Worm (Caenorhabditis elegans) whole organism, young adult: ENCODE measurements around the gene H03A11.13.

ENCODE experiments used
- B0035.1 ChIP-seq: sonication (generic microtip); optimal IDR thresholded peaks from 2 replicates; lab custom pipeline; 2016; ENCODE audit warnings: missing genetic modification characterization, mild to moderate bottlenecking, missing compliant biosample characterization, missing genotype, missing genetic modification reagents
- B0261.1 ChIP-seq: sonication (generic microtip); optimal IDR thresholded peaks from 2 replicates; lab custom pipeline; 2016; ENCODE audit warnings: mild to moderate bottlenecking, missing genetic modification characterization, moderate library complexity, missing compliant biosample characterization
- F10E7.11 ChIP-seq: sonication (generic microtip); optimal IDR thresholded peaks from 2 replicates; lab custom pipeline; 2017; ENCODE audit warnings: mild to moderate bottlenecking, missing genetic modification characterization, moderate library complexity, missing compliant biosample characterization
- F23B12.7 ChIP-seq: sonication (generic microtip); optimal IDR thresholded peaks from 2 replicates; lab custom pipeline; 2017; ENCODE audit warnings: missing genetic modification characterization, mild to moderate bottlenecking, missing compliant biosample characterization, antibody characterized with exemption, moderate library complexity; ENCODE audit not compliant: insufficient read depth
- F33H1.4 ChIP-seq: fragments of 200-800 bp; sonication (Bioruptor generic); IDR thresholded peaks from 2 replicates; pipeline ENCODE4 v1.3.6; 2022; ENCODE audit warnings: missing genetic modification reagents, missing genetic modification characterization, missing compliant biosample characterization
- F37B4.10 ChIP-seq: fragments of 200-800 bp; sonication (Bioruptor generic); IDR thresholded peaks from 2 replicates; pipeline ENCODE4 v1.3.6; 2022; ENCODE audit warnings: missing genetic modification characterization, missing compliant biosample characterization
- F52B5.7 ChIP-seq: sonication (generic microtip); optimal IDR thresholded peaks from 2 replicates; lab custom pipeline; 2016; ENCODE audit warnings: mild to moderate bottlenecking, missing genetic modification characterization, missing compliant biosample characterization
- F55B11.4 ChIP-seq: sonication (generic microtip); optimal IDR thresholded peaks from 2 replicates; lab custom pipeline; 2016; ENCODE audit warnings: missing compliant biosample characterization, missing genetic modification characterization, borderline replicate concordance; ENCODE audit not compliant: insufficient read depth
- K12H6.12 ChIP-seq: fragments of 200-800 bp; sonication (Bioruptor generic); optimal IDR thresholded peaks from 2 replicates; lab custom pipeline; 2018; ENCODE audit warnings: mild to moderate bottlenecking, missing genetic modification characterization, missing compliant biosample characterization
- T07F8.4 ChIP-seq: sonication (generic microtip); optimal IDR thresholded peaks from 2 replicates; lab custom pipeline; 2016; ENCODE audit warnings: mild to moderate bottlenecking, missing genetic modification characterization, moderate library complexity, missing compliant biosample characterization
- ZK185.1 ChIP-seq: sonication (generic microtip); optimal IDR thresholded peaks from 2 replicates; lab custom pipeline; 2016; ENCODE audit warnings: mild to moderate bottlenecking, missing genetic modification characterization, missing compliant biosample characterization; ENCODE audit not compliant: poor library complexity, severe bottlenecking
- akir-1 ChIP-seq: fragments of 200-800 bp; sonication (Bioruptor generic); optimal IDR thresholded peaks from 2 replicates; lab custom pipeline; 2018; ENCODE audit warnings: mild to moderate bottlenecking, missing genetic modification characterization, moderate library complexity, missing compliant biosample characterization
- ama-1 ChIP-seq, 3 experiments: fragments of 150-350 bp in 1 of 3; sonication (generic microtip) in 2 of 3; optimal IDR thresholded peaks; 2 replicates each; lab custom pipeline; 2014 to 2018; ENCODE audit warnings: missing biosample characterization in 2 of 3, missing genetic modification characterization in 2 of 3, missing genetic modification reagents in 2 of 3
- atf-7 ChIP-seq: sonication (generic microtip); optimal IDR thresholded peaks from 2 replicates; lab custom pipeline; 2017; ENCODE audit warnings: mild to moderate bottlenecking, missing genetic modification characterization, missing compliant biosample characterization
- athp-1 ChIP-seq: sonication (generic microtip); optimal IDR thresholded peaks from 2 replicates; lab custom pipeline; 2017; ENCODE audit warnings: mild to moderate bottlenecking, missing genetic modification characterization, missing compliant biosample characterization
- attf-6 ChIP-seq: fragments of 200-800 bp; sonication (Bioruptor generic); IDR thresholded peaks from 2 replicates; pipeline ENCODE4 v1.3.6; 2022; ENCODE audit warnings: missing genetic modification reagents, missing genetic modification characterization, missing compliant biosample characterization
- ceh-100 ChIP-seq: fragments of 200-800 bp; sonication (Bioruptor generic); IDR thresholded peaks from 2 replicates; pipeline ENCODE4 v1.3.6; 2022; ENCODE audit warnings: missing genetic modification reagents, missing genetic modification characterization, missing compliant biosample characterization
- ceh-40 ChIP-seq: fragments of 200-800 bp; sonication (Bioruptor generic); IDR thresholded peaks from 2 replicates; pipeline ENCODE4 v1.3.6; 2022; ENCODE audit warnings: missing genetic modification characterization, missing compliant biosample characterization
- chd-7 ChIP-seq: sonication (generic microtip); optimal IDR thresholded peaks from 2 replicates; lab custom pipeline; 2016; ENCODE audit warnings: mild to moderate bottlenecking, missing genetic modification characterization, moderate library complexity, missing compliant biosample characterization
- dox-1 ChIP-seq: fragments of 200-800 bp; sonication (Bioruptor generic); IDR thresholded peaks from 2 replicates; pipeline ENCODE4 v1.3.6; 2022; ENCODE audit warnings: missing genetic modification reagents, missing genetic modification characterization, missing compliant biosample characterization
- dpl-1 ChIP-seq: fragments of 150-350 bp; optimal IDR thresholded peaks from 2 replicates; lab custom pipeline; 2014; ENCODE audit warnings: missing biosample characterization, missing genetic modification reagents, missing genetic modification characterization
- efl-1 ChIP-seq: fragments of 150-350 bp; optimal IDR thresholded peaks from 2 replicates; lab custom pipeline; 2014; ENCODE audit warnings: missing biosample characterization, missing genetic modification reagents, missing genetic modification characterization
- egrh-3 ChIP-seq: fragments of 200-800 bp; sonication (Bioruptor generic); IDR thresholded peaks from 2 replicates; pipeline ENCODE4 v1.3.6; 2022; ENCODE audit warnings: missing genetic modification reagents, missing genetic modification characterization, missing compliant biosample characterization
- ekl-4 ChIP-seq: fragments of 200-800 bp; sonication (Bioruptor generic); IDR thresholded peaks from 2 replicates; pipeline ENCODE4 v1.3.6; 2022; ENCODE audit warnings: missing genetic modification reagents, missing genetic modification characterization, missing compliant biosample characterization
- hlh-26 ChIP-seq: fragments of 200-800 bp; sonication (Bioruptor generic); conservative IDR thresholded peaks from 2 replicates; pipeline ENCODE4 v1.3.6; 2022; ENCODE audit warnings: missing genetic modification reagents, missing genetic modification characterization, missing compliant biosample characterization
- hmg-1.2 ChIP-seq: fragments of 200-800 bp; sonication (Bioruptor generic); IDR thresholded peaks from 2 replicates; pipeline ENCODE4 v1.3.6; 2022; ENCODE audit warnings: missing genetic modification reagents, missing genetic modification characterization, missing compliant biosample characterization
- lag-1 ChIP-seq: fragments of 200-800 bp; sonication (Bioruptor generic); IDR thresholded peaks from 2 replicates; pipeline ENCODE4 v1.3.6; 2022; ENCODE audit warnings: missing genetic modification reagents, missing genetic modification characterization, missing compliant biosample characterization
- let-526 ChIP-seq: fragments of 200-800 bp; sonication (Bioruptor generic); IDR thresholded peaks from 2 replicates; pipeline ENCODE4 v1.3.6; 2022; ENCODE audit warnings: missing genetic modification reagents, missing genetic modification characterization, missing compliant biosample characterization
- lin-26 ChIP-seq: fragments of 200-800 bp; sonication (Bioruptor generic); IDR thresholded peaks from 2 replicates; pipeline ENCODE4 v1.3.6; 2022; ENCODE audit warnings: missing genetic modification reagents, missing genetic modification characterization, missing compliant biosample characterization
- lin-35 ChIP-seq, 3 experiments: fragments of 150-350 bp in 2 of 3; sonication (generic microtip) in 1 of 3; optimal IDR thresholded peaks; 2 replicates each; lab custom pipeline; 2014 to 2018; ENCODE audit warnings: missing biosample characterization in 3 of 3, missing genetic modification characterization in 3 of 3, missing genetic modification reagents in 3 of 3
- lin-40 ChIP-seq: sonication (generic microtip); optimal IDR thresholded peaks from 2 replicates; lab custom pipeline; 2016; ENCODE audit warnings: missing genetic modification characterization, mild to moderate bottlenecking, missing compliant biosample characterization, missing genotype, missing genetic modification reagents
- lin-54 ChIP-seq: fragments of 200-800 bp; sonication (Bioruptor generic); optimal IDR thresholded peaks from 2 replicates; lab custom pipeline; 2018; ENCODE audit warnings: mild to moderate bottlenecking, missing genetic modification characterization, missing compliant biosample characterization
- madf-10 ChIP-seq: sonication (generic microtip); optimal IDR thresholded peaks from 2 replicates; lab custom pipeline; 2016; ENCODE audit warnings: mild to moderate bottlenecking, missing genetic modification characterization, missing compliant biosample characterization
- madf-3 ChIP-seq: fragments of 200-800 bp; sonication (Bioruptor generic); IDR thresholded peaks from 2 replicates; pipeline ENCODE4 v1.3.6; 2022; ENCODE audit warnings: missing genetic modification reagents, missing genetic modification characterization, missing compliant biosample characterization
- mxl-1 ChIP-seq: sonication (generic microtip); optimal IDR thresholded peaks from 2 replicates; lab custom pipeline; 2016; ENCODE audit warnings: missing genetic modification characterization, missing compliant biosample characterization
- nfya-2 ChIP-seq: fragments of 200-800 bp; sonication (Bioruptor generic); IDR thresholded peaks from 2 replicates; pipeline ENCODE4 v1.3.6; 2022; ENCODE audit warnings: missing genetic modification reagents, missing genetic modification characterization, missing compliant biosample characterization
- nfyb-1 ChIP-seq: fragments of 200-800 bp; sonication (Bioruptor generic); IDR thresholded peaks from 2 replicates; pipeline ENCODE4 v1.3.6; 2022; ENCODE audit warnings: missing genetic modification reagents, missing genetic modification characterization, missing compliant biosample characterization
- nhr-120 ChIP-seq: fragments of 200-800 bp; sonication (Bioruptor generic); IDR thresholded peaks from 2 replicates; pipeline ENCODE4 v1.3.6; 2022; ENCODE audit warnings: missing genetic modification characterization, missing compliant biosample characterization
- nhr-179 ChIP-seq: sonication (generic microtip); optimal IDR thresholded peaks from 2 replicates; lab custom pipeline; 2016; ENCODE audit warnings: mild to moderate bottlenecking, missing genetic modification characterization, missing compliant biosample characterization
- pha-4 ChIP-seq: fragments of 150-350 bp; sonication (generic microtip); optimal IDR thresholded peaks from 2 replicates; lab custom pipeline; 2014; ENCODE audit warnings: missing biosample characterization, missing genetic modification reagents, missing genetic modification characterization
- somi-1 ChIP-seq: fragments of 200-800 bp; sonication (Bioruptor generic); optimal IDR thresholded peaks from 2 replicates; lab custom pipeline; 2018; ENCODE audit warnings: mild to moderate bottlenecking, missing genetic modification characterization, missing compliant biosample characterization
- ztf-22 ChIP-seq: fragments of 200-800 bp; sonication (Bioruptor generic); optimal IDR thresholded peaks from 2 replicates; lab custom pipeline; 2018; ENCODE audit warnings: mild to moderate bottlenecking, missing genetic modification characterization, moderate library complexity, missing compliant biosample characterization
- ztf-25 ChIP-seq: fragments of 200-800 bp; sonication (Bioruptor generic); IDR thresholded peaks from 2 replicates; pipeline ENCODE4 v1.3.6; 2022; ENCODE audit warnings: missing genetic modification reagents, missing genetic modification characterization, missing compliant biosample characterization
- ztf-3 ChIP-seq: fragments of 200-800 bp; sonication (Bioruptor generic); optimal IDR thresholded peaks from 2 replicates; lab custom pipeline; 2018; ENCODE audit warnings: mild to moderate bottlenecking, missing genetic modification characterization, missing compliant biosample characterization
- ztf-6 ChIP-seq: fragments of 200-800 bp; sonication (Bioruptor generic); IDR thresholded peaks from 2 replicates; pipeline ENCODE4 v1.3.6; 2022; ENCODE audit warnings: missing genetic modification reagents, missing genetic modification characterization, missing compliant biosample characterization

H03A11.13 gene

ce11 chrX:15189823-15190222 lies 23.2 kb downstream of the H03A11.13 start, which contains the start of gene T10B10.4:
TSS of gene T10B10.4 (plus strand) at chrX:15190123.
- TF ChIP-seq F37B4.10 (GFP tag; lab: Robert Waterston, UW) (no peak), egrh-3 (peak; percentile 65; the same call in 1 of the 2 replicates)

DNA sequence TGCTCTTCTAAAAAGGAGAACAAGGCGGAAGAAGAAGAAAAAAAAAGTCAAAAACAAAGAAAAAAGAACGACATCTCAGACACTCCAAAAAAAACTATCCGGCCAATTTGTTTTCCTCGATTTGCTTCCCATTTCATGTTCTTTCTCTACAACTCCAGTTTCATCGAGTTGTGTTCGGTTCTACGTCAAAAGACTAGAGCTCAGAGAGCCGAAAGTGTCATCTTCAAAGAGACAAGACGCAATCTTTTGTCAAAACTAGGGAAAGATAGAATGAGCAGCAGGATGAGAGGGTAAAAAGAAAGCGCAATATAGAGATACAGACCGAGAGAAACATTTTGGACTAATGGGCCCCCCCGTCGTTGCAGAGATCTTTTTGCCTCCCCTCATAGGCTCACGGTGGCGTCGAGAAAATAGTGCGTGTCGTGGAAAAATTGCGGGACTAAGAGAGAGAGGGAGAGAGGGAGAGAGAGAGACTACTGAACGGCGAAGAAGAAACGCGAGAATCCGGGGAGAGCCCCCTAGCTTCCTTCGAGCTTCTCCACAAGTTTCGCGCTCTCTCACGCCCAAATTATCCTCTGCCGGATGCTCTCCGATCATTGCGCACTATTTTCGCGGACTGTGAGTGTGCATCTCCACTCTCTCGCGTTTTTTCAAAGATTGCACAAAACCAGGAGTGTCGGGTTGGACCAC lies 23.9 kb downstream of the H03A11.13 start:
- TF ChIP-seq hlh-26 (no peak), ztf-6 (GFP tag; lab: Robert Waterston, UW) (no peak), T07F8.4 (tag; lab: Kevin White, UChicago) (no peak), ztf-3 (GFP tag; lab: Kevin White, UChicago) (no peak), lin-26 (0 out of 2 replicates have a peak, but pooled peaks have one; percentile 16), ama-1 (optimal IDR thresholded peaks at IDR 0.05; lab: Kevin White, UChicago) (no peak), ama-1 (GFP tag; optimal IDR thresholded peaks at IDR 0.05; lab: Kevin White, UChicago) (no peak), nhr-179 (no peak), nfya-2 (GFP tag; lab: Robert Waterston, UW) (no peak), madf-3 (no peak), efl-1 (no peak), egrh-3 (no peak), ZK185.1 (no peak), ekl-4 (GFP tag; lab: Robert Waterston, UW) (no peak), F33H1.4 (GFP tag; lab: Robert Waterston, UW) (no peak), pha-4 (tag; lab: Kevin White, UChicago) (no peak), lin-40 (tag; lab: Kevin White, UChicago) (peak; percentile 43), F52B5.7 (tag; lab: Kevin White, UChicago) (peak; percentile 40), akir-1 (GFP tag; lab: Kevin White, UChicago) (no peak), nfyb-1 (GFP tag; lab: Robert Waterston, UW) (0 out of 2 replicates have a peak, but pooled peaks have one; percentile 19), atf-7 (no peak), lin-35 (GFP tag; optimal IDR thresholded peaks at IDR 0.05; lab: Kevin White, UChicago) (peak in 1 of 3 experiments; percentile 43), F55B11.4 (tag; lab: Kevin White, UChicago) (no peak), dox-1 (GFP tag; lab: Robert Waterston, UW) (peak; percentile 32; the same call in 1 of the 2 replicates), ztf-22 (no peak), let-526 (GFP tag; lab: Robert Waterston, UW) (no peak), ceh-40 (GFP tag; lab: Robert Waterston, UW) (no peak), F10E7.11 (no peak), lin-54 (GFP tag; lab: Kevin White, UChicago) (no peak), B0261.1 (tag; lab: Kevin White, UChicago) (no peak), F23B12.7 (tag; lab: Kevin White, UChicago) (no peak), hmg-1.2 (GFP tag; lab: Robert Waterston, UW) (peak; percentile 50; the same call in 1 of the 2 replicates), K12H6.12 (tag; lab: Kevin White, UChicago) (peak; percentile 41), chd-7 (tag; lab: Kevin White, UChicago) (peak; percentile 20), ceh-100 (no peak), nhr-120 (GFP tag; lab: Robert Waterston, UW) (no peak), somi-1 (GFP tag; lab: Kevin White, UChicago) (peak; percentile 19), mxl-1 (tag; lab: Kevin White, UChicago) (no peak), lag-1 (GFP tag; lab: Robert Waterston, UW) (no peak), attf-6 (GFP tag; lab: Robert Waterston, UW) (no peak), madf-10 (peak; percentile 36), B0035.1 (no peak), athp-1 (no peak), dpl-1 (GFP tag; lab: Kevin White, UChicago) (no peak), ztf-25 (no peak)
